Fruit fly (Drosophila melanogaster) S2 (cell line): ENCODE results near the gene Sec5.

Experiments
- CG8478 ChIP-seq: fragments of >200 bp; optimal IDR thresholded peaks from 2 replicates; lab custom pipeline; 2018
- CTCF ChIP-seq, 2 experiments: fragments of >200 bp; optimal IDR thresholded peaks; 2 replicates each; lab custom pipeline; 2018

DNA sequence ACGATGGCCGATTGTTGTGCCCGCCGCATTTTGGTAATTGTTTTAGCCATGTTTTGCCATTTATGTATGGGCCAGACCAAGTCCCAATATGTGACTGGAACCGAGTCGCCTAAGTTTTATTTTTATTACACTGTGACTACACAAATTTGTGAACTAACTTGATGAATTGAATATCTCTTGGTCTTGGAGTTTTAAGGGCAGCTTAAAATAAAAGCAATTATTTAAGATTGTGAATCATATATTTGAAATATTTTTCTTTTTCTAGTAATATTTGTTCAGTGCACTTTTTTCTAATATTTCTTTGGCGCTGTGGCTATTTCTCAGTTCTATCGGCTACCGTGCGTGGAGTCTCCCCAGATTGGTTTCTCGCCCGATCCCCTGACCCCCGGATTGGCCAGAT, 36.4 kb downstream of the Sec5 start:
- TF ChIP-seq CG8478 (no peak), CTCF (optimal IDR thresholded peaks at IDR 0.05; lab: Kevin White, UChicago) (no peak)
